Fruit fly (Drosophila melanogaster): ENCODE results near the gene CrebA.

CrebA gene

dm6 chr3L:15514814-15515495, 20.2 kb upstream of the CrebA start (continued):
- TF ChIP-seq CG34376 (GFP tag; optimal IDR thresholded peaks at IDR 0.05) (peak; percentile 19), Pdp1 (GFP tag; optimal IDR thresholded peaks at IDR 0.05) (peak in 1 of 2 experiments; percentile 43), Vsx1 (GFP tag; optimal IDR thresholded peaks at IDR 0.05) (peak; percentile 28), oc (tag; optimal IDR thresholded peaks at IDR 0.05) (no peak), CG12299 (tag; optimal IDR thresholded peaks at IDR 0.05) (no peak), Hr78 (GFP tag; optimal IDR thresholded peaks at IDR 0.05) (peak in 1 of 2 experiments; percentile 67), cg (GFP tag; optimal IDR thresholded peaks at IDR 0.05) (peak; percentile 17), CG4404 (GFP tag; IDR thresholded peaks at IDR 0.05) (no peak)

DNA sequence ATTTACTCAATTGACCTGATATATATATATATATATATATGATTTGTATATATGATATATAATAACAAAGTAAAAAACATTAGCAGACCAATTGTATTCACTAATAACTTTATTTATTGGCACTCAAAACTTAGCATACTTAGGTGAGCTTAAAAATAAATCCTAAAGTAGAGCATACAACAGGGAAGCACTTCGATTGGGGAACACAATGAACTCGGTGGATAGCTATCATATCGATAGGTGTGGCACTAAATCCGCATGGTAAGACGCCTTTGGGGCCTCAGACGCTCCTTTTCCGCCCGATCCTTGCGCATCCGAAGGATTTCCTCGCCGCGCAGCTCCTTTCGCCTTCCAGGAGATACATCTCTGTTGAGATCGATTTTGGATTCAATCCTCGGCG, 18.8 kb upstream of the CrebA start:
- TF ChIP-seq E2f1 (GFP tag; IDR thresholded peaks at IDR 0.05) (no peak), CG34224 (GFP tag; IDR thresholded peaks at IDR 0.05; ENCODE audit: partially characterized antibody) (peak; percentile 43; the same call in 2 of the 3 replicates), Sry-δ (GFP tag; optimal IDR thresholded peaks at IDR 0.05) (peak; percentile 38), Med (GFP tag) (peak; percentile 54), gro (GFP tag; optimal IDR thresholded peaks at IDR 0.05) (no peak), MBD-R2 (GFP tag; IDR thresholded peaks at IDR 0.05) (peak; percentile 34; the same call in 1 of the 2 replicates), ro (GFP tag; IDR thresholded peaks at IDR 0.05) (no peak), CG2199 (GFP tag; IDR thresholded peaks at IDR 0.05) (peak; percentile 14; the same call in 1 of the 3 replicates), pzg (GFP tag; optimal IDR thresholded peaks at IDR 0.05) (peak; percentile 13), CG14014 (GFP tag; IDR thresholded peaks at IDR 0.05) (peak; percentile 27; the same call in 1 of the 2 replicates), Dp (GFP tag; optimal IDR thresholded peaks at IDR 0.05) (peak; percentile 12), CG13287 (GFP tag; IDR thresholded peaks at IDR 0.05; ENCODE audit: partially characterized antibody) (peak; percentile 36; the same call in 1 of the 2 replicates), CG4854 (GFP tag; optimal IDR thresholded peaks at IDR 0.05) (no peak), CG2120 (GFP tag; optimal IDR thresholded peaks at IDR 0.05) (no peak), CG10209 (GFP tag; optimal IDR thresholded peaks at IDR 0.05) (no peak), CG3995 (GFP tag; optimal IDR thresholded peaks at IDR 0.05) (peak; percentile 30), CG10147 (GFP tag; optimal IDR thresholded peaks at IDR 0.05) (no peak), CG8290 (GFP tag; optimal IDR thresholded peaks at IDR 0.05) (no peak), CG8290 (tag; optimal IDR thresholded peaks at IDR 0.05) (peak in 1 of 2 experiments; percentile 10), Doc3 (GFP tag; IDR thresholded peaks at IDR 0.05; ENCODE audit: partially characterized antibody) (0 out of 3 replicates have a peak, but pooled peaks have one; percentile 36), CG2116 (GFP tag; optimal IDR thresholded peaks at IDR 0.05) (peak; percentile 55), HmgZ (tag; optimal IDR thresholded peaks at IDR 0.05) (peak; percentile 7), sc (optimal IDR thresholded peaks at IDR 0.05) (no peak), sc (GFP tag; optimal IDR thresholded peaks at IDR 0.05) (no peak), lola (GFP tag; optimal IDR thresholded peaks at IDR 0.05) (peak in 1 of 3 experiments; percentile 57), Lim3 (GFP tag; IDR thresholded peaks at IDR 0.05) (no peak), BEAF-32 (GFP tag; optimal IDR thresholded peaks at IDR 0.05) (peak; percentile 66), ranshi (GFP tag; IDR thresholded peaks at IDR 0.05) (no peak), al (GFP tag; IDR thresholded peaks at IDR 0.05) (no peak), cas (GFP tag; IDR thresholded peaks at IDR 0.05) (no peak), Dll (GFP tag; IDR thresholded peaks at IDR 0.05; ENCODE audit: partially characterized antibody) (peak; percentile 50; the same call in 1 of the 4 replicates), Bgb (GFP tag; IDR thresholded peaks at IDR 0.05; ENCODE audit: partially characterized antibody) (peak; percentile 34), Hand (GFP tag; optimal IDR thresholded peaks at IDR 0.05) (no peak), CG13775 (GFP tag; optimal IDR thresholded peaks at IDR 0.05) (no peak), CG5180 (GFP tag; optimal IDR thresholded peaks at IDR 0.05) (no peak), Rfx (GFP tag; IDR thresholded peaks at IDR 0.05) (0 out of 2 replicates have a peak, but pooled peaks have one; percentile 25), inv (GFP tag; IDR thresholded peaks at IDR 0.05; ENCODE audit: partially characterized antibody) (no peak), yki (optimal IDR thresholded peaks at IDR 0.05) (no peak), bowl (GFP tag; IDR thresholded peaks at IDR 0.05) (no peak), ci (GFP tag; IDR thresholded peaks at IDR 0.05) (no peak)

Data from whole organism, embryonic.